Worm (Caenorhabditis elegans): ENCODE data around the gene F41B4.3.

DNA sequence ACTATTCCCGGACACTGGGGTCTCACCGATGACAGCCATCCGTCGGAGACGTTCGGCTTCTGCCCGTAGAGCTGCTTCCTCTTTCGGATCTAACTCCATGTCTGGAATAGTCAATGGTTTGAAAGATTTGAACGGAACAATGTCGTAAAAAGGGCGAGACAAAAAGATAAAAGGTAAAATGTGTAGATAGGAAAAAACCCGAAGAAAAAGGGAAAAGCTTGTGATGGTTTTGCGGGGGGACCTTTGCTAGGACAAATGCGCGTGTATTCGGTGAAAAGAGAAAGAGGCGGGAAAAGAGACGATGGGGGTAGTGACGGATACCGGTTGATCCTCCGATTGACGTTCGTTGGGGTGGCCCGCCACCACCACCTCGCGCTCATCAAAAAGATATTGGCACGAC is 41.5 kb upstream of the F41B4.3 start, which contains the start of gene col-173:
- TF ChIP-seq ceh-82 (tag; optimal IDR thresholded peaks at IDR 0.05) (no peak), nhr-10 (tag; optimal IDR thresholded peaks at IDR 0.05) (no peak), ztf-11 (tag; optimal IDR thresholded peaks at IDR 0.05) (no peak), nhr-23 (tag; optimal IDR thresholded peaks at IDR 0.05) (no peak), ama-1 (optimal IDR thresholded peaks at IDR 0.05) (no peak), lin-39 (tag; optimal IDR thresholded peaks at IDR 0.05) (no peak), nhr-12 (tag; optimal IDR thresholded peaks at IDR 0.05) (no peak), aly-2 (tag; optimal IDR thresholded peaks at IDR 0.05) (no peak), nhr-237 (tag; optimal IDR thresholded peaks at IDR 0.05) (no peak), elt-1 (tag; optimal IDR thresholded peaks at IDR 0.05) (no peak)
